Fruit fly (Drosophila melanogaster): ENCODE results near the gene Vha100-2.

dm6 chr3R:18438181-18438826, 39.3 kb upstream of the Vha100-2 start:
- no peak for TF ChIP-seq h (optimal IDR thresholded peaks at IDR 0.05)
- TF ChIP-seq psq (optimal IDR thresholded peaks at IDR 0.05): no peak
- no peak for TF ChIP-seq ttk (optimal IDR thresholded peaks at IDR 0.05)
- TF ChIP-seq insv (optimal IDR thresholded peaks at IDR 0.05): no peak
